Worm (Caenorhabditis elegans) whole organism, mixed stage, embryonic: ENCODE results near the gene str-144.

Experiments
- M03D4.4 ChIP-seq: sonication (generic microtip); optimal IDR thresholded peaks from 2 replicates; lab custom pipeline; 2017; ENCODE audit warnings: mild to moderate bottlenecking, missing genetic modification characterization, missing compliant biosample characterization
- bed-3 ChIP-seq: fragments of 200-800 bp; sonication (Bioruptor generic); optimal IDR thresholded peaks from 3 replicates; lab custom pipeline; 2018; ENCODE audit warnings: mild to moderate bottlenecking, missing genetic modification characterization, moderate library complexity, missing compliant biosample characterization
- blmp-1 ChIP-seq: fragments of 150-350 bp; optimal IDR thresholded peaks from 2 replicates; lab custom pipeline; 2014; ENCODE audit warnings: missing biosample characterization, missing genetic modification characterization
- ceh-39 ChIP-seq: fragments of 150-350 bp; optimal IDR thresholded peaks from 2 replicates; lab custom pipeline; 2014; ENCODE audit warnings: missing biosample characterization, missing genetic modification characterization
- ceh-83 ChIP-seq: fragments of 200-800 bp; sonication (Bioruptor generic); optimal IDR thresholded peaks from 2 replicates; lab custom pipeline; 2018; ENCODE audit warnings: mild to moderate bottlenecking, missing genetic modification characterization, missing compliant biosample characterization
- ces-1 ChIP-seq: fragments of 150-350 bp; optimal IDR thresholded peaks from 2 replicates; lab custom pipeline; 2014; ENCODE audit warnings: missing biosample characterization, missing genetic modification reagents, missing genetic modification characterization
- cnd-1 ChIP-seq: fragments of 200-800 bp; sonication (Bioruptor generic); optimal IDR thresholded peaks from 2 replicates; lab custom pipeline; 2018; ENCODE audit warnings: mild to moderate bottlenecking, missing genetic modification characterization, missing compliant biosample characterization
- elt-1 ChIP-seq: sonication (generic microtip); optimal IDR thresholded peaks from 2 replicates; lab custom pipeline; 2017; ENCODE audit warnings: missing genetic modification characterization, mild to moderate bottlenecking, missing compliant biosample characterization, antibody characterized with exemption, moderate library complexity, borderline replicate concordance; ENCODE audit not compliant: insufficient read depth
- elt-3 ChIP-seq: fragments of 150-350 bp; optimal IDR thresholded peaks from 2 replicates; lab custom pipeline; 2014; ENCODE audit warnings: missing biosample characterization, missing genetic modification characterization
- ham-2 ChIP-seq: fragments of 200-800 bp; sonication (Bioruptor generic); optimal IDR thresholded peaks from 2 replicates; lab custom pipeline; 2018; ENCODE audit warnings: mild to moderate bottlenecking, missing genetic modification characterization, missing compliant biosample characterization
- hlh-1 ChIP-seq: fragments of 150-350 bp; optimal IDR thresholded peaks from 2 replicates; lab custom pipeline; 2014; ENCODE audit warnings: missing biosample characterization, missing genetic modification reagents, missing genetic modification characterization
- lin-13 ChIP-seq: fragments of 150-350 bp; optimal IDR thresholded peaks from 2 replicates; lab custom pipeline; 2014; ENCODE audit warnings: missing biosample characterization, missing genetic modification characterization
- lin-32 ChIP-seq: fragments of 200-800 bp; sonication (Bioruptor generic); optimal IDR thresholded peaks from 2 replicates; lab custom pipeline; 2018; ENCODE audit warnings: mild to moderate bottlenecking, missing genetic modification characterization, missing compliant biosample characterization
- lsy-2 ChIP-seq: fragments of 150-350 bp; optimal IDR thresholded peaks from 2 replicates; lab custom pipeline; 2014; ENCODE audit warnings: missing biosample characterization, missing genetic modification characterization
- mab-5 ChIP-seq: fragments of 150-350 bp; optimal IDR thresholded peaks from 2 replicates; lab custom pipeline; 2014; ENCODE audit warnings: missing biosample characterization, missing genetic modification characterization
- mep-1 ChIP-seq: fragments of 150-350 bp; optimal IDR thresholded peaks from 2 replicates; lab custom pipeline; 2017; ENCODE audit warnings: missing biosample characterization, missing genetic modification reagents, missing genetic modification characterization, inconsistent platforms
- mls-2 ChIP-seq: sonication (generic microtip); optimal IDR thresholded peaks from 2 replicates; lab custom pipeline; 2016; ENCODE audit warnings: mild to moderate bottlenecking, missing genetic modification characterization, moderate library complexity, missing compliant biosample characterization
- nhr-12 ChIP-seq: fragments of 150-350 bp; optimal IDR thresholded peaks from 2 replicates; lab custom pipeline; 2014; ENCODE audit warnings: missing biosample characterization, missing genetic modification characterization
- nhr-2 ChIP-seq: fragments of 150-350 bp; optimal IDR thresholded peaks from 2 replicates; lab custom pipeline; 2014; ENCODE audit warnings: missing biosample characterization, missing genetic modification characterization
- nhr-237 ChIP-seq: fragments of 150-350 bp; optimal IDR thresholded peaks from 2 replicates; lab custom pipeline; 2014; ENCODE audit warnings: missing biosample characterization, missing genetic modification characterization
- nhr-28 ChIP-seq: fragments of 150-350 bp; optimal IDR thresholded peaks from 2 replicates; lab custom pipeline; 2014; ENCODE audit warnings: missing biosample characterization, missing genetic modification characterization
- nhr-76 ChIP-seq: sonication (generic microtip); optimal IDR thresholded peaks from 2 replicates; lab custom pipeline; 2017; ENCODE audit warnings: missing biosample characterization, missing genetic modification characterization
- pha-4 ChIP-seq: fragments of 150-350 bp; optimal IDR thresholded peaks from 2 replicates; lab custom pipeline; 2018; ENCODE audit warnings: missing biosample characterization, missing genetic modification reagents, missing genetic modification characterization
- sem-2 ChIP-seq: fragments of 200-800 bp; sonication (Bioruptor generic); optimal IDR thresholded peaks from 2 replicates; lab custom pipeline; 2018; ENCODE audit warnings: mild to moderate bottlenecking, missing genetic modification characterization, missing compliant biosample characterization
- snpc-4 ChIP-seq: fragments of 150-350 bp; optimal IDR thresholded peaks from 2 replicates; lab custom pipeline; 2014; ENCODE audit warnings: missing biosample characterization, missing genetic modification characterization
- tbx-8 ChIP-seq: fragments of 200-800 bp; sonication (Bioruptor generic); optimal IDR thresholded peaks from 2 replicates; lab custom pipeline; 2018; ENCODE audit warnings: mild to moderate bottlenecking, missing genetic modification characterization, moderate library complexity, missing compliant biosample characterization
- unc-120 ChIP-seq: sonication (generic microtip); optimal IDR thresholded peaks from 2 replicates; lab custom pipeline; 2017; ENCODE audit warnings: missing genetic modification characterization, missing compliant biosample characterization; ENCODE audit not compliant: poor library complexity, severe bottlenecking
- unc-39 ChIP-seq: fragments of 150-350 bp; optimal IDR thresholded peaks from 2 replicates; lab custom pipeline; 2014; ENCODE audit warnings: missing biosample characterization, missing genetic modification characterization
- zip-8 ChIP-seq: fragments of 150-350 bp; optimal IDR thresholded peaks from 2 replicates; lab custom pipeline; 2014; ENCODE audit warnings: missing biosample characterization, missing genetic modification characterization
- ztf-11 ChIP-seq: fragments of 150-350 bp; optimal IDR thresholded peaks from 2 replicates; lab custom pipeline; 2014; ENCODE audit warnings: missing biosample characterization, missing genetic modification characterization

str-144 gene

ce11 chrV:8073162-8073561 lies 1.2 kb upstream of the str-144 start:
- TF ChIP-seq sem-2 (GFP tag; lab: Kevin White, UChicago) (no peak), elt-3 (tag; lab: Kevin White, UChicago) (peak; percentile 78)

ce11 chrV:8069637-8070036 lies 2.3 kb downstream of the str-144 start, which contains the start of gene str-143:
TSS of gene str-143 (minus strand) at chrV:8069737.
- TF ChIP-seq nhr-12 (tag; lab: Kevin White, UChicago) (no peak), ces-1 (GFP tag; lab: Kevin White, UChicago) (no peak), unc-120 (tag; lab: Kevin White, UChicago) (no peak), cnd-1 (tag; lab: Kevin White, UChicago) (no peak), lin-13 (tag; lab: Kevin White, UChicago) (no peak), ceh-39 (tag; lab: Kevin White, UChicago) (no peak), sem-2 (GFP tag; lab: Kevin White, UChicago) (no peak), tbx-8 (GFP tag; lab: Kevin White, UChicago) (no peak), ztf-11 (tag; lab: Kevin White, UChicago) (no peak), mab-5 (no peak), bed-3 (GFP tag; lab: Kevin White, UChicago) (no peak), elt-1 (no peak), pha-4 (no peak), lin-32 (GFP tag; lab: Kevin White, UChicago) (no peak), blmp-1 (no peak)

DNA sequence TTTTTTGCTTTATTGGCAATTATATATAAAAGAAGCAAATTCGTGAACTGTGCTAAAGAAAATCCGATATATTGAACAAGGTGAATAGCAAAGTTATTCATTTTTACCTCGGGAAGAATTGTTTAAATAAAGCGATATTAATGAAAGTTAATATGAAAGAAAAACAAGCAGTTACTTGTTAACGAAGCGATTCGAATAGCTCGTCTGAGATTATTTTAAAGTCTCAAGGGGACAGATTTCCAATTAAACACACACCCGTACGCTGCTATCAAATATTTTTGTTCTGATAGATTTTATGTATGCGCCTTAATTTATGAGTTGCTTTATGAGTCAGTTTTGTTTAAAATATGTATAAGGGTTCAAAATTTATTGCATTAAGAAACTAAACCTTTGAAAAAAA lies 4.1 kb downstream of the str-144 start, which contains the start of gene str-140:
Gene str-140, minus strand, starts transcription at position 101 of the 400 bp plus-strand sequence.
- TF ChIP-seq sem-2 (GFP tag; lab: Kevin White, UChicago): no peak
- no peak for TF ChIP-seq cnd-1 (tag; lab: Kevin White, UChicago)
- no peak for TF ChIP-seq elt-3 (tag; lab: Kevin White, UChicago)
- TF ChIP-seq nhr-28: no peak
- no peak for TF ChIP-seq ham-2 (GFP tag; lab: Kevin White, UChicago)
- TF ChIP-seq hlh-1 (tag; lab: Kevin White, UChicago): no peak
- no peak for TF ChIP-seq zip-8
- no peak for TF ChIP-seq ces-1 (GFP tag; lab: Kevin White, UChicago)
- no peak for TF ChIP-seq lsy-2 (tag; lab: Kevin White, UChicago)
- TF ChIP-seq, all 35 proteins: peak for 0

- TF ChIP-seq unc-39 (tag; lab: Kevin White, UChicago): no peak
- no peak for TF ChIP-seq nhr-76 (tag; lab: Kevin White, UChicago)
- TF ChIP-seq unc-120 (tag; lab: Kevin White, UChicago): no peak
- TF ChIP-seq nhr-2 (tag; lab: Kevin White, UChicago): no peak
- TF ChIP-seq cnd-1 (tag; lab: Kevin White, UChicago): no peak
- no peak for TF ChIP-seq mep-1 (tag; lab: Kevin White, UChicago)
- no peak for TF ChIP-seq pha-4
- no peak for TF ChIP-seq mls-2 (tag; lab: Kevin White, UChicago)
- no peak for TF ChIP-seq snpc-4 (tag; lab: Kevin White, UChicago)
- no peak for TF ChIP-seq M03D4.4 (tag; lab: Kevin White, UChicago)
- no peak for TF ChIP-seq bed-3 (GFP tag; lab: Kevin White, UChicago)
Measured at ce11 chrV:8062074-8062473, 9.9 kb downstream of the str-144 start, which contains the start of gene str-139. TSS of gene str-139 (minus strand) at chrV:8062174.

DNA sequence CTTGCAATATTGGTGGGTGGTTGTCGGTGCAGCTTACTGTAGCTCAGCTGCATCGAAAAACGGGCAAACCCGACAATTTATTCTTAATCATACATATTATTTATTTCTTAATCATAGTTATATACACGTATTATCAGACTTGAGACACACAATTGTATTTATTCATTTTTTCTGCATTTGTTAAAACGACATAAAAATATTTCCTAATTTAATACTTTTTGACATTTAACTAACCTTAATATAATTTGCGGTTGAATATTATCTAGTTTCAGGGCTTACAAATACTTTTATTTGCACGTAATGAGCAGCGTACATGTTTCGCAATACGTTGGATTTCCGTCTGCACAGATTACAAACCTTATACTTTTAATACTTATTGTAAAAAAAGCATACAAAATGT lies 13.6 kb downstream of the str-144 start, which contains the start of gene str-138:
Gene str-138, plus strand, starts transcription at position 301 of the 400 bp plus-strand sequence.
- TF ChIP-seq sem-2 (GFP tag; lab: Kevin White, UChicago) (no peak), lsy-2 (tag; lab: Kevin White, UChicago) (no peak), mls-2 (tag; lab: Kevin White, UChicago) (no peak), zip-8 (no peak), ceh-39 (tag; lab: Kevin White, UChicago) (no peak), tbx-8 (GFP tag; lab: Kevin White, UChicago) (no peak), nhr-12 (tag; lab: Kevin White, UChicago) (no peak), ham-2 (GFP tag; lab: Kevin White, UChicago) (no peak), nhr-76 (tag; lab: Kevin White, UChicago) (no peak), bed-3 (GFP tag; lab: Kevin White, UChicago) (no peak), ces-1 (GFP tag; lab: Kevin White, UChicago) (no peak), cnd-1 (tag; lab: Kevin White, UChicago) (no peak), elt-3 (tag; lab: Kevin White, UChicago) (no peak), ceh-83 (GFP tag; lab: Kevin White, UChicago) (no peak), nhr-237 (tag; lab: Kevin White, UChicago) (no peak)
